Worm (Caenorhabditis elegans) whole organism, L4/young adult: Measurements from ENCODE around the gene sec-16A.1.

Source experiments
- W03F9.2 ChIP-seq: fragments of 150-350 bp; optimal IDR thresholded peaks from 2 replicates; lab custom pipeline; 2014; ENCODE audit warnings: missing biosample characterization, missing genetic modification characterization
- dao-5 ChIP-seq: sonication (generic microtip); optimal IDR thresholded peaks from 2 replicates; lab custom pipeline; 2016; ENCODE audit warnings: missing genotype, missing genetic modification characterization, moderate library complexity, missing compliant biosample characterization
- him-1 ChIP-seq: sonication (generic microtip); optimal IDR thresholded peaks from 2 replicates; lab custom pipeline; 2016; ENCODE audit warnings: missing genotype, missing genetic modification reagents, missing genetic modification characterization, missing compliant biosample characterization

DNA sequence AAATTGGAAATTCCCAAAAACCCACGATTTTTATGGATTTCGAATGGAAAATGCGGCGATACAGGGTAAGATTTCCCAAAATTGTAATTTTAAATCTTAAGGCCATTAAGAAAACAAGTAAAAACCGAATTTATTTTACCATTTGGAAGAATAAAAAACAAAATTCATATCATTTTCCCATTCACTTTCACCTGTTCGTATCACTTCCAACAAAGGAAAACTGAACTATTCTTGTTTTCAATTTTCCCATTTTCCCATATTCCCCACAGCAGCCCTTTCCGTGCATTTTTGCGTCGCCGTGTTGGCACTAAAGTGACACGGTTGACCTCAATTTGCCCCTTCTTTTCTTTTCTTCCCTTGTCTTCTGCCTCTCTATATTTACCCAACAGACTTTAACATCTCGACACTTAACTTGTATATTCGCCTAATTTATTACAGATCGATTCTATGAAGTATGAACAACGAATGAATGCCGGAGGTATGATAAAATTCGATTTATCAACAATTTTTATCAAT is at the start of gene sec-16A.1:
- no peak for TF ChIP-seq him-1 (tag; lab: Kevin White, UChicago)
- no peak for TF ChIP-seq dao-5 (tag; lab: Kevin White, UChicago)
- no peak for TF ChIP-seq W03F9.2 (tag; lab: Kevin White, UChicago)
